Worm (Caenorhabditis elegans) whole organism, L4 larva: Measurements from ENCODE around the gene Y50E8A.1.

ENCODE experiments used
- dmd-8 ChIP-seq: fragments of 200-800 bp; sonication (Bioruptor generic); IDR thresholded peaks from 2 replicates; pipeline ENCODE4 v1.3.6; 2022; ENCODE audit warnings: missing genetic modification characterization, missing compliant biosample characterization
- saeg-2 ChIP-seq: fragments of 200-800 bp; sonication (Bioruptor generic); IDR thresholded peaks from 2 replicates; pipeline ENCODE4 v1.3.6; 2022; ENCODE audit warnings: missing genetic modification reagents, missing genetic modification characterization, missing compliant biosample characterization
- unc-39 ChIP-seq: sonication (generic microtip); optimal IDR thresholded peaks from 2 replicates; lab custom pipeline; 2017; ENCODE audit warnings: missing biosample characterization, missing genetic modification characterization
- zag-1 ChIP-seq: fragments of 150-350 bp; optimal IDR thresholded peaks from 2 replicates; lab custom pipeline; 2014; ENCODE audit warnings: missing biosample characterization, missing genetic modification characterization
- ztf-7 ChIP-seq: fragments of 150-350 bp; optimal IDR thresholded peaks from 2 replicates; lab custom pipeline; 2014; ENCODE audit warnings: missing biosample characterization, missing genetic modification characterization

ce11 chrV:14683926-14684325 lies 42.8 kb upstream of the Y50E8A.1 start:
- no peak for TF ChIP-seq ztf-7 (tag; lab: Kevin White, UChicago)
- no peak for TF ChIP-seq unc-39
- no peak for TF ChIP-seq saeg-2
- TF ChIP-seq dmd-8 (GFP tag; lab: Robert Waterston, UW), result no peak
- TF ChIP-seq zag-1 (tag; lab: Kevin White, UChicago), result no peak
